ENCODE assay signal across 1 fruit fly cellular context in genomic region chr3L:9851000-9851671, dm6.
TF ChIP-seq lines count a peak whose summit lies in the region.

No protein-coding gene starts in this region.

TF ChIP-seq in whole organism, embryonic, 481 proteins besides CTCF, POLR2A, EP300 and RAD21 (continued from another document):
- TF ChIP-seq CG11504 (tag; optimal IDR thresholded peaks at IDR 0.05; lab: Kevin White, UChicago): peak; percentile 9
- 0 out of 4 replicates have a peak, but pooled peaks have one; percentile 25 for TF ChIP-seq chinmo (GFP tag; IDR thresholded peaks at IDR 0.05; lab: Robert Waterston, UW; ENCODE audit: partially characterized antibody)
- no peak for TF ChIP-seq Awh (GFP tag; IDR thresholded peaks at IDR 0.05; lab: Robert Waterston, UW)
- TF ChIP-seq sna (GFP tag; IDR thresholded peaks at IDR 0.05; lab: Robert Waterston, UW; ENCODE audit: partially characterized antibody): no peak
- no peak for TF ChIP-seq CG12659 (GFP tag; optimal IDR thresholded peaks at IDR 0.05; lab: Kevin White, UChicago)
